Fruit fly (Drosophila melanogaster) whole organism, wandering third instar larva: ENCODE data around the gene CG31220.

Experiments
- Jra ChIP-seq: sonication (Bioruptor generic); optimal IDR thresholded peaks from 2 replicates; lab custom pipeline; 2016; ENCODE audit warnings: missing biosample characterization, missing genetic modification characterization
- h ChIP-seq: fragments of 200-800 bp; sonication (Bioruptor generic); optimal IDR thresholded peaks from 3 replicates; lab custom pipeline; 2016; ENCODE audit warnings: missing biosample characterization, mild to moderate bottlenecking, missing genetic modification characterization

DNA sequence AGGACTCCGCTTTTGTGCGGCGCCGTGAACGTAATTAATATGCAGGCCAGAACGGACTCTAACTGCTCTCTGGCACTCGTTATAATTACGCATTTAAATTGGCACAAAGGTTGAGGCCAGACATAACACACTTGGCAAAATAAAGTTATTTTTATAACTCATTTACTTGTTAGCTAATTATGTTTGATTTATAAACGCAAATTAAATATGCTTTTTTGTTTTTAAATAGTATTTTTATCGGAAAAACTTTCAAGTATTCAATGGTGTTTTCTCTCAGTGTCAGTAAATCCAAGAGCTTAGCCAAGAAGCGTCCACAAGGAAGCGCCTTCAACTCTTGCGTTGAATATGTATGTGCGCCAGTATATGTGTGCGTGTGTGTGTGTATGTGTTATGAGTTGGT lies 24.6 kb downstream of the CG31220 start:
- TF ChIP-seq Jra (GFP tag; lab: Kevin White, UChicago) (no peak), h (peak; percentile 28)
